Fruit fly (Drosophila melanogaster) ovary, adult (tissue): ENCODE results near the gene SPARC.

Source experiments
- CG17801 ChIP-seq: fragments of 200-800 bp; optimal IDR thresholded peaks from 2 replicates; lab custom pipeline; 2019; ENCODE audit warnings: missing biosample characterization, mild to moderate bottlenecking, missing genetic modification characterization, moderate library complexity; ENCODE audit not compliant: partially characterized antibody

Gene SPARC

dm6 chr3R:26862848-26863448 lies 8.8 kb downstream of the SPARC start, which contains the start of the genes Lerp and IntS12:
Gene Lerp (minus strand): TSS chr3R:26863130.
Gene IntS12 (plus strand): TSS chr3R:26863376.
- no peak for TF ChIP-seq CG17801 (GFP tag; lab: Kevin White, UChicago)

dm6 chr3R:26862213-26862612 lies 9.6 kb downstream of the SPARC start:
- TF ChIP-seq CG17801 (GFP tag; lab: Kevin White, UChicago), result no peak

- TF ChIP-seq CG17801 (GFP tag; lab: Kevin White, UChicago), result no peak
Measured at dm6 chr3R:26859228-26859627, 12.6 kb downstream of the SPARC start.

dm6 chr3R:26853699-26854098 lies 18.1 kb downstream of the SPARC start:
- TF ChIP-seq CG17801 (GFP tag; lab: Kevin White, UChicago), result no peak

- TF ChIP-seq CG17801 (GFP tag; lab: Kevin White, UChicago), result no peak
Measured at dm6 chr3R:26846446-26846845, 25.3 kb downstream of the SPARC start.

dm6 chr3R:26831861-26832260 lies 39.9 kb downstream of the SPARC start:
- TF ChIP-seq CG17801 (GFP tag; lab: Kevin White, UChicago), result no peak

dm6 chr3R:26821117-26821516 lies 50.7 kb downstream of the SPARC start:
- no peak for TF ChIP-seq CG17801 (GFP tag; lab: Kevin White, UChicago)
